Worm (Caenorhabditis elegans) whole organism, L3 larva: Measurements from ENCODE around the gene rcq-5.

Experiments used
- R02D3.7 ChIP-seq: fragments of 150-350 bp; optimal IDR thresholded peaks from 2 replicates; lab custom pipeline; 2014; ENCODE audit warnings: missing biosample characterization, missing genetic modification characterization
- elt-2 ChIP-seq: sonication (generic microtip); optimal IDR thresholded peaks from 2 replicates; lab custom pipeline; 2016; ENCODE audit warnings: missing genetic modification reagents, mild to moderate bottlenecking, missing genetic modification characterization, missing compliant biosample characterization
- nhr-77 ChIP-seq: fragments of 150-350 bp; optimal IDR thresholded peaks from 2 replicates; lab custom pipeline; 2014; ENCODE audit warnings: missing biosample characterization, missing genetic modification characterization
- unc-62 ChIP-seq: fragments of 150-350 bp; sonication (generic microtip); optimal IDR thresholded peaks from 4 replicates; lab custom pipeline; 2014; ENCODE audit warnings: missing biosample characterization, missing genetic modification reagents, missing genetic modification characterization

DNA sequence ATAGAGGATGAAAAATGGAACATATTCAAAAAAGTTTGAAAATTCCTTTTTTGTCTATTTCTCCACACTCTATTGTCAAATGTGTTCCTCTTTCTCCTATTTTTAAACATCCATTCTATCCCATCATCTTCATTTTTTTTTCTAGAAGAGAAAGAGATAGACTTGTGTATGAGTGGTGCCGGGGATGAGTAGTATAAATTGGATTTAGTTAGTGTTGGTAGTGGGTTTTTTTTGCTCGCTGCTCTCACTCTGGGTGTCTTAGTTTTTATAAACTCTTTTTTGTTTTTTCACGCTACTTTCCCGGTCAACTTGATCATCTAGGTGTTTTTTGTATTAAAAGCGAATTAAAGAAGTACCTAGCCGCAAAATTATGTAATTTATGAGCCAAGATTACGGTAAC is 49.5 kb upstream of the rcq-5 start:
- TF ChIP-seq nhr-77 (tag; lab: Kevin White, UChicago) (no peak), unc-62 (no peak), R02D3.7 (tag; lab: Kevin White, UChicago) (no peak), elt-2 (tag; lab: Kevin White, UChicago) (no peak)
